Fruit fly (Drosophila melanogaster) whole organism, embryonic: ENCODE results near the gene ddbt.
A peak's percentile ranks its signal among the peaks of the same experiment; 100 is the strongest.

Experiments used
- Adf1 ChIP-seq: fragments of 200-800 bp; sonication (Bioruptor generic); IDR thresholded peaks from 2 replicates; pipeline ENCODE4 v1.3.6; 2022; ENCODE audit warnings: missing biosample characterization, missing genetic modification characterization
- Aef1 ChIP-seq: fragments of 200-800 bp; sonication (Bioruptor generic); IDR thresholded peaks from 3 replicates; pipeline ENCODE4 v1.3.6; 2022; ENCODE audit warnings: missing biosample characterization, missing genetic modification characterization
- CG10209 ChIP-seq: fragments of 200-800 bp; sonication (Bioruptor generic); optimal IDR thresholded peaks from 3 replicates; lab custom pipeline; 2017; ENCODE audit warnings: missing biosample characterization, mild to moderate bottlenecking, missing genetic modification characterization, missing genetic modification reagents
- CG10654 ChIP-seq: fragments of 200-800 bp; sonication (Bioruptor generic); optimal IDR thresholded peaks from 2 replicates; lab custom pipeline; 2016; ENCODE audit warnings: missing biosample characterization, missing genetic modification characterization
- CG12299 ChIP-seq: fragments of 200-800 bp; sonication (Bioruptor generic); optimal IDR thresholded peaks from 2 replicates; lab custom pipeline; 2018; ENCODE audit warnings: missing biosample characterization, mild to moderate bottlenecking, missing genetic modification characterization
- CG12942 ChIP-seq: fragments of 200-800 bp; sonication (Bioruptor generic); optimal IDR thresholded peaks from 3 replicates; lab custom pipeline; 2016; ENCODE audit warnings: missing biosample characterization, missing genetic modification characterization
- CG13424 ChIP-seq: fragments of 200-800 bp; sonication (Bioruptor generic); optimal IDR thresholded peaks from 2 replicates; lab custom pipeline; 2019; ENCODE audit warnings: missing biosample characterization, mild to moderate bottlenecking, missing genetic modification characterization, moderate library complexity
- CG15269 ChIP-seq: fragments of 200-800 bp; sonication (Bioruptor generic); optimal IDR thresholded peaks from 2 replicates; lab custom pipeline; 2018; ENCODE audit warnings: missing biosample characterization, mild to moderate bottlenecking, missing genetic modification characterization, moderate library complexity
- CG17385 ChIP-seq: fragments of 200-800 bp; sonication (Bioruptor generic); optimal IDR thresholded peaks from 3 replicates; lab custom pipeline; 2018; ENCODE audit warnings: missing biosample characterization, mild to moderate bottlenecking, missing genetic modification characterization
- CG2120 ChIP-seq: fragments of 200-800 bp; sonication (Bioruptor generic); optimal IDR thresholded peaks from 3 replicates; lab custom pipeline; 2016; ENCODE audit warnings: missing biosample characterization, missing genetic modification characterization
- CG2129 ChIP-seq: fragments of 200-800 bp; sonication (Bioruptor generic); IDR thresholded peaks from 2 replicates; pipeline ENCODE4 v1.3.6; 2022; ENCODE audit warnings: missing biosample characterization, missing genetic modification characterization; ENCODE audit not compliant: partially characterized antibody
- CG30020 ChIP-seq: fragments of 200-800 bp; optimal IDR thresholded peaks from 2 replicates; lab custom pipeline; 2019; ENCODE audit warnings: missing biosample characterization, mild to moderate bottlenecking, missing genetic modification characterization, moderate library complexity
- CG31441 ChIP-seq: fragments of 200-800 bp; sonication (Bioruptor generic); IDR thresholded peaks from 2 replicates; pipeline ENCODE4 v1.3.6; 2022; ENCODE audit warnings: missing biosample characterization, missing genetic modification characterization
- CG3281 ChIP-seq: fragments of 200-800 bp; sonication (Bioruptor generic); optimal IDR thresholded peaks from 3 replicates; lab custom pipeline; 2017; ENCODE audit warnings: missing biosample characterization, mild to moderate bottlenecking, missing genetic modification characterization
- CG4360 ChIP-seq: fragments of 200-800 bp; sonication (Bioruptor generic); IDR thresholded peaks from 2 replicates; pipeline ENCODE4 v1.3.6; 2022; ENCODE audit warnings: missing biosample characterization, missing genetic modification characterization
- CG4707 ChIP-seq: fragments of 200-800 bp; sonication (Bioruptor generic); optimal IDR thresholded peaks from 2 replicates; lab custom pipeline; 2018; ENCODE audit warnings: missing biosample characterization, mild to moderate bottlenecking, missing genetic modification characterization, moderate library complexity
- CG7556 ChIP-seq: fragments of 200-800 bp; sonication (Bioruptor generic); optimal IDR thresholded peaks from 2 replicates; lab custom pipeline; 2017; ENCODE audit warnings: missing biosample characterization, mild to moderate bottlenecking, missing genetic modification characterization
- CG7839 ChIP-seq: fragments of 200-800 bp; sonication (Bioruptor generic); optimal IDR thresholded peaks from 3 replicates; lab custom pipeline; 2018; ENCODE audit warnings: missing biosample characterization, mild to moderate bottlenecking, missing genetic modification characterization, moderate library complexity
- CG7928 ChIP-seq: fragments of 200-800 bp; sonication (Bioruptor generic); optimal IDR thresholded peaks from 2 replicates; lab custom pipeline; 2017; ENCODE audit warnings: missing biosample characterization, mild to moderate bottlenecking, missing genetic modification characterization
- CG9215 ChIP-seq: fragments of 200-800 bp; sonication (Bioruptor generic); IDR thresholded peaks from 2 replicates; pipeline ENCODE4 v1.3.6; 2022; ENCODE audit warnings: missing biosample characterization, missing genetic modification characterization
- CHES-1-like ChIP-seq: fragments of 200-800 bp; sonication (Bioruptor generic); optimal IDR thresholded peaks from 2 replicates; lab custom pipeline; 2016; ENCODE audit warnings: missing biosample characterization, missing genetic modification characterization
- CrebB ChIP-seq: fragments of 200-800 bp; sonication (Bioruptor generic); optimal IDR thresholded peaks from 3 replicates; lab custom pipeline; 2018; ENCODE audit warnings: missing biosample characterization, mild to moderate bottlenecking, missing genetic modification characterization
- E2f2 ChIP-seq: fragments of 200-800 bp; sonication (Bioruptor generic); IDR thresholded peaks from 2 replicates; pipeline ENCODE4 v1.3.6; 2022; ENCODE audit warnings: missing biosample characterization, missing genetic modification characterization
- Gsc ChIP-seq: fragments of 200-800 bp; sonication (Bioruptor generic); IDR thresholded peaks from 2 replicates; pipeline ENCODE4 v1.3.6; 2022; ENCODE audit warnings: missing biosample characterization, missing genetic modification characterization
- Hr39 ChIP-seq: fragments of >200 bp; optimal IDR thresholded peaks from 2 replicates; lab custom pipeline; 2017
- MESR4 ChIP-seq: fragments of 200-800 bp; sonication (Bioruptor generic); optimal IDR thresholded peaks from 2 replicates; lab custom pipeline; 2018; ENCODE audit warnings: missing biosample characterization, mild to moderate bottlenecking, missing genetic modification characterization, moderate library complexity
- NC2α ChIP-seq: fragments of 200-800 bp; sonication (Bioruptor generic); optimal IDR thresholded peaks from 2 replicates; lab custom pipeline; 2016; ENCODE audit warnings: missing biosample characterization, missing genetic modification characterization
- NFAT ChIP-seq: fragments of 200-800 bp; sonication (Bioruptor generic); IDR thresholded peaks from 2 replicates; pipeline ENCODE4 v1.3.6; 2022; ENCODE audit warnings: missing biosample characterization, missing genetic modification characterization
- Sox100B ChIP-seq: fragments of 200-800 bp; sonication (Bioruptor generic); optimal IDR thresholded peaks from 3 replicates; lab custom pipeline; 2018; ENCODE audit warnings: missing biosample characterization, mild to moderate bottlenecking, missing genetic modification characterization
- Sox102F ChIP-seq: fragments of 200-800 bp; sonication (Bioruptor generic); optimal IDR thresholded peaks from 2 replicates; lab custom pipeline; 2018; ENCODE audit warnings: missing biosample characterization, mild to moderate bottlenecking, missing genetic modification characterization, moderate library complexity
- aop ChIP-seq: fragments of 200-800 bp; sonication (Bioruptor generic); IDR thresholded peaks from 2 replicates; pipeline ENCODE4 v1.3.6; 2022; ENCODE audit warnings: missing biosample characterization, missing genetic modification characterization
- cato ChIP-seq: fragments of 200-800 bp; sonication (Bioruptor generic); optimal IDR thresholded peaks from 2 replicates; lab custom pipeline; 2016; ENCODE audit warnings: missing biosample characterization, missing genetic modification characterization, borderline replicate concordance
- chif ChIP-seq, 2 experiments: fragments of 200-800 bp; sonication (Bioruptor generic); optimal IDR thresholded peaks; 3 replicates each; lab custom pipeline; 2016; ENCODE audit warnings: missing biosample characterization in 2 of 2, missing genetic modification characterization in 2 of 2
- crc ChIP-seq: fragments of 200-800 bp; sonication (Bioruptor generic); optimal IDR thresholded peaks from 2 replicates; lab custom pipeline; 2016; ENCODE audit warnings: missing biosample characterization, missing genetic modification characterization
- danr ChIP-seq: fragments of 200-800 bp; sonication (Bioruptor generic); IDR thresholded peaks from 2 replicates; pipeline ENCODE4 v1.3.6; 2022; ENCODE audit warnings: missing biosample characterization, missing genetic modification characterization
- disco-r ChIP-seq: fragments of 200-800 bp; sonication (Bioruptor generic); optimal IDR thresholded peaks from 2 replicates; lab custom pipeline; 2016; ENCODE audit warnings: missing biosample characterization, missing genetic modification characterization
- fd102C ChIP-seq: fragments of 200-800 bp; sonication (Bioruptor generic); optimal IDR thresholded peaks from 2 replicates; lab custom pipeline; 2018; ENCODE audit warnings: missing biosample characterization, mild to moderate bottlenecking, missing genetic modification characterization, moderate library complexity
- gsb-n ChIP-seq: fragments of 200-800 bp; sonication (Bioruptor generic); optimal IDR thresholded peaks from 3 replicates; lab custom pipeline; 2018; ENCODE audit warnings: missing biosample characterization, mild to moderate bottlenecking, missing genetic modification characterization
- ind ChIP-seq: fragments of 200-800 bp; sonication (Bioruptor generic); optimal IDR thresholded peaks from 3 replicates; lab custom pipeline; 2016; ENCODE audit warnings: missing biosample characterization, missing genetic modification characterization
- jing ChIP-seq: fragments of 200-800 bp; sonication (Bioruptor generic); optimal IDR thresholded peaks from 2 replicates; lab custom pipeline; 2018; ENCODE audit warnings: missing biosample characterization, mild to moderate bottlenecking, missing genetic modification characterization
- kni ChIP-seq: fragments of 200-800 bp; sonication (Bioruptor generic); optimal IDR thresholded peaks from 3 replicates; lab custom pipeline; 2017; ENCODE audit warnings: mild to moderate bottlenecking, missing biosample characterization, missing genetic modification reagents, missing genetic modification characterization
- nmo ChIP-seq: fragments of 200-800 bp; sonication (Bioruptor generic); optimal IDR thresholded peaks from 2 replicates; lab custom pipeline; 2018; ENCODE audit warnings: missing biosample characterization, mild to moderate bottlenecking, missing genetic modification characterization, moderate library complexity
- pb ChIP-seq: fragments of 200-800 bp; sonication (Bioruptor generic); optimal IDR thresholded peaks from 3 replicates; lab custom pipeline; 2016; ENCODE audit warnings: missing biosample characterization, missing genetic modification characterization
- peb ChIP-seq: fragments of 200-800 bp; sonication (Bioruptor generic); IDR thresholded peaks from 2 replicates; pipeline ENCODE4 v1.3.6; 2022; ENCODE audit warnings: missing biosample characterization, missing genetic modification characterization
- phol ChIP-seq: fragments of 200-800 bp; sonication (Bioruptor generic); optimal IDR thresholded peaks from 3 replicates; lab custom pipeline; 2018; ENCODE audit warnings: missing biosample characterization, mild to moderate bottlenecking, missing genetic modification characterization, moderate library complexity
- run ChIP-seq: fragments of 200-800 bp; sonication (Bioruptor generic); optimal IDR thresholded peaks from 3 replicates; lab custom pipeline; 2018; ENCODE audit warnings: missing biosample characterization, mild to moderate bottlenecking, missing genetic modification characterization
- sisA ChIP-seq: fragments of 200-800 bp; sonication (Bioruptor generic); IDR thresholded peaks from 2 replicates; pipeline ENCODE4 v1.3.6; 2022; ENCODE audit warnings: missing biosample characterization, missing genetic modification characterization
- ssp ChIP-seq: fragments of 200-800 bp; sonication (Bioruptor generic); IDR thresholded peaks from 2 replicates; pipeline ENCODE4 v1.3.6; 2022; ENCODE audit warnings: missing biosample characterization, missing genetic modification characterization
- zen ChIP-seq: fragments of 200-800 bp; sonication (Bioruptor generic); optimal IDR thresholded peaks from 3 replicates; lab custom pipeline; 2018; ENCODE audit warnings: missing biosample characterization, mild to moderate bottlenecking, missing genetic modification characterization, moderate library complexity
- zf30C ChIP-seq: fragments of 200-800 bp; sonication (Bioruptor generic); optimal IDR thresholded peaks from 3 replicates; lab custom pipeline; 2018; ENCODE audit warnings: missing biosample characterization, mild to moderate bottlenecking, missing genetic modification characterization

ddbt gene

DNA sequence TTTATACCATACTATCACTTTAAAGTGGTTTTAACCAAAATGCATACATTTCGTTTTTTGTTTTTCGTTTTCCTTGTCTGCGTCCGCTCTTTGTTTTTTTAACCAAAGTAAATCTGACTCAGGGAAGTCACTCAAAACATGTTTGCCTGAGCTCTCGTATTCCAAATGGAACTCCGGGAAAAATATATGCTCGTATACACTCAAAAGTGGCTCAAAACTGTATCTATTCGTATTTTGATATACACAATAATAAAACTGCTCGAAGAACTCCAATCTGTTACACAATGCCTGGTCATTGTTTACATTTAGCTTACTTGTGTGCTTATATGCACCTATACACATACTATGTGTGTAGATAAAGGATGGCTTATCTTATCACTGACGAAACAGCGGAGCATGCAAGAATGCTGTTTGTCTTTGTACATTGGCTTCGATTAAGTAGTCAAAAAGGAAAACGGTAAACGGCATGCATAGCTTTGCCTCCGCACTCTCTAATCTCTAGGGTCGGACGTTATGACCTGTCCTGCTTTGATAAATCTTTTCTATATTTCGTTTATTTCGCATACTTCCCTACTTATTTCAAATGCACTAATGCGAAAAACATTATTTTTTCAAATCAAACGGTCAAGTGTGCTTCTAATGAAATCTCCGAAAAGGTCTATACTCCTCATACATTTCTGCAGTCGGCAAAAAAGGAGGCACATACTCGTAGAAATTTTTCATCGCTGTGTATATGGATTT lies 46.0 kb upstream of the ddbt start, which contains the start of gene miple2 (continued):
- TF ChIP-seq CG2129 (GFP tag; lab: Robert Waterston, UW) = no peak
- TF ChIP-seq zen = no peak
- TF ChIP-seq zf30C (GFP tag; lab: Kevin White, UChicago) = peak; percentile 77
- no peak for TF ChIP-seq NC2α (GFP tag; lab: Kevin White, UChicago)
- peak; percentile 12 for TF ChIP-seq MESR4 (GFP tag; lab: Kevin White, UChicago)
- no peak for TF ChIP-seq ssp
- no peak for TF ChIP-seq NFAT
- TF ChIP-seq CG7839 (tag; lab: Kevin White, UChicago) = no peak
- TF ChIP-seq Hr39 (lab: Kevin White, UChicago) = no peak
- TF ChIP-seq nmo (GFP tag; lab: Kevin White, UChicago) = peak; percentile 45
- TF ChIP-seq pb (GFP tag; lab: Kevin White, UChicago) = peak; percentile 49
- peak; percentile 79 for TF ChIP-seq CG7556
- no peak for TF ChIP-seq CG10654 (GFP tag; lab: Kevin White, UChicago)
- no peak for TF ChIP-seq Aef1 (GFP tag; lab: Robert Waterston, UW)
- peak; percentile 47 for TF ChIP-seq phol (tag; lab: Kevin White, UChicago)
- TF ChIP-seq cato (GFP tag; lab: Kevin White, UChicago) = no peak
- TF ChIP-seq disco-r (GFP tag; lab: Kevin White, UChicago) = peak; percentile 40
- peak; percentile 68 for TF ChIP-seq CG3281
- TF ChIP-seq chif (GFP tag; optimal IDR thresholded peaks at IDR 0.05; lab: Kevin White, UChicago) = peak; percentile 15 to 16
- no peak for TF ChIP-seq Gsc (GFP tag; lab: Robert Waterston, UW)
- no peak for TF ChIP-seq CG4360 (GFP tag; lab: Robert Waterston, UW)
- peak; percentile 20 for TF ChIP-seq CG15269 (tag; lab: Kevin White, UChicago)
- TF ChIP-seq CG12299 = peak; percentile 5
- TF ChIP-seq CHES-1-like (GFP tag; lab: Kevin White, UChicago) = peak; percentile 6
- peak; percentile 13 for TF ChIP-seq CG30020
- no peak; the same call in 1 of the 2 replicates for TF ChIP-seq CG31441 (GFP tag; lab: Robert Waterston, UW)
- no peak for TF ChIP-seq aop (GFP tag; lab: Robert Waterston, UW)
- TF ChIP-seq kni (GFP tag; lab: Kevin White, UChicago) = peak; percentile 94
- no peak for TF ChIP-seq CG7928
- peak; percentile 23 for TF ChIP-seq ind
- TF ChIP-seq Adf1 (GFP tag; lab: Robert Waterston, UW) = no peak
- TF ChIP-seq CG13424 (tag; lab: Kevin White, UChicago) = peak; percentile 53
- no peak for TF ChIP-seq jing (GFP tag; lab: Kevin White, UChicago)
- TF ChIP-seq E2f2 (GFP tag; lab: Robert Waterston, UW) = no peak
- TF ChIP-seq gsb-n (tag; lab: Kevin White, UChicago) = peak; percentile 58
- TF ChIP-seq Sox100B (GFP tag; lab: Kevin White, UChicago) = no peak
- TF ChIP-seq peb (GFP tag; lab: Robert Waterston, UW) = no peak
- TF ChIP-seq sisA (GFP tag; lab: Robert Waterston, UW) = no peak
- no peak for TF ChIP-seq CG9215
- peak; percentile 80 for TF ChIP-seq fd102C (GFP tag; lab: Kevin White, UChicago)
- peak; percentile 60 for TF ChIP-seq CrebB (tag; lab: Kevin White, UChicago)
- TF ChIP-seq Sox102F = no peak
- TF ChIP-seq CG2120 (GFP tag; lab: Kevin White, UChicago) = peak; percentile 60
- TF ChIP-seq CG12942 = peak; percentile 21
- TF ChIP-seq CG17385 = peak; percentile 52
- TF ChIP-seq run = no peak
- no peak for TF ChIP-seq danr (GFP tag; lab: Robert Waterston, UW)
- TF ChIP-seq crc = peak; percentile 19
- peak; percentile 59 for TF ChIP-seq CG4707 (GFP tag; lab: Kevin White, UChicago)
- peak; percentile 59 for TF ChIP-seq CG10209 (GFP tag; lab: Kevin White, UChicago)
